Fruit fly (Drosophila melanogaster): ENCODE measurements around the gene Ku80.

Gene Ku80

DNA sequence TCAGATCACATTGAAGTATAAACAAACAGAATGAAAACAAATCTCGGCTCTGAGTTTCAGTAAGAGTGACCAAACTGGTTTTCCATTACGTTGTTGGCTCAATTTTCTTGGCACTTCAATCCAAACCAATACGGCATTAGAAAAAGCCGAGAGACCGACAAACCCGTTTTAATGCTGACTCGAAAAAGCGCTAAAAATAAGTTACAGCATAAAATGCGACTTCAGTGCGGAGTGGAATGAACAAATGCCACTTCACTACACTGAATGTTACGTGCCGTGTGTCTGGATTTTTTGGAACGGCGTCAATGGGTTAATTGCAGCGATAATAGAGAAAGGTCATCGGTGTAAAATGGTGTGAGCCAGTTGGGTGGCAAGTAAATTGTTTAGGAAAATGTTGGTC is 10.3 kb downstream of the Ku80 start:
- TF ChIP-seq D1 (tag; optimal IDR thresholded peaks at IDR 0.05), result no peak
- no peak for TF ChIP-seq Pif1B (GFP tag; optimal IDR thresholded peaks at IDR 0.05)
- TF ChIP-seq CG8301 (tag; optimal IDR thresholded peaks at IDR 0.05), result no peak
- TF ChIP-seq CG8159 (tag; optimal IDR thresholded peaks at IDR 0.05), result no peak
- TF ChIP-seq fd96Ca (GFP tag; IDR thresholded peaks at IDR 0.05), result no peak
- TF ChIP-seq Ets98B (GFP tag; IDR thresholded peaks at IDR 0.05), result no peak; the same call in 1 of the 2 replicates
- no peak for TF ChIP-seq CG13204 (GFP tag; optimal IDR thresholded peaks at IDR 0.05)
- TF ChIP-seq CG4496 (GFP tag; IDR thresholded peaks at IDR 0.05), result no peak
- TF ChIP-seq CG9948 (tag; optimal IDR thresholded peaks at IDR 0.05), result no peak
- TF ChIP-seq Pif1A (GFP tag; optimal IDR thresholded peaks at IDR 0.05), result no peak
- TF ChIP-seq gl (tag; optimal IDR thresholded peaks at IDR 0.05), result no peak
- TF ChIP-seq EcR (GFP tag; optimal IDR thresholded peaks at IDR 0.05), result no peak

DNA sequence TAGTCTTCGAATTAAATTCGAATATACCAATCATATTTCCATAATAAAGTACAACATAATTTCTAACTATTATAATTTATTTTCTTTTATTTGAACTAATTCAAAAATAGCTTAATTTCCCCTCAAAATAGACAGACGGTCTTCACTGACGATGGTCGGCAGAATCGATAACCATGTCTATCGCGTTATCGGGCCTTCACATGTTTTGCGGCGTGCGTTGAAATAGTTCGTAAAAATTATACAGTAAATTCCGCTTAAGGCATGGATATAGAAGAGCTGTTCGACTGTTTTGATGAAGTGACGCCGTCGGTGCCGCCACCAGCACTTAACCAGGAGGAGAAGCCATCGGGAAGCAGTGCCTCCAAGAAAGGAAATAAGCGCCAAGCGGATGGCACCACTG is 18.9 kb downstream of the Ku80 start, which contains the start of gene Mtr4:
Gene Mtr4, plus strand, starts transcription at position 168 of the 400 bp plus-strand sequence.
- TF ChIP-seq CG32121 (GFP tag; IDR thresholded peaks at IDR 0.05), result no peak
- no peak for TF ChIP-seq D1 (tag; optimal IDR thresholded peaks at IDR 0.05)
- TF ChIP-seq EcR (GFP tag; optimal IDR thresholded peaks at IDR 0.05), result no peak
- TF ChIP-seq CG17806 (tag; optimal IDR thresholded peaks at IDR 0.05), result no peak
- TF ChIP-seq CG8301 (tag; optimal IDR thresholded peaks at IDR 0.05), result no peak
- TF ChIP-seq CG14655 (GFP tag; optimal IDR thresholded peaks at IDR 0.05), result no peak
- no peak for TF ChIP-seq CG4496 (GFP tag; IDR thresholded peaks at IDR 0.05)
- no peak for TF ChIP-seq rn (GFP tag; IDR thresholded peaks at IDR 0.05)
- TF ChIP-seq CG10348 (GFP tag; IDR thresholded peaks at IDR 0.05), result no peak
- no peak for TF ChIP-seq gl (tag; optimal IDR thresholded peaks at IDR 0.05)
- no peak for TF ChIP-seq CG15710 (tag; optimal IDR thresholded peaks at IDR 0.05)
- no peak for TF ChIP-seq Pif1A (GFP tag; optimal IDR thresholded peaks at IDR 0.05)
- no peak for TF ChIP-seq CG13204 (GFP tag; optimal IDR thresholded peaks at IDR 0.05)
- no peak for TF ChIP-seq CG9948 (tag; optimal IDR thresholded peaks at IDR 0.05)
- TF ChIP-seq CG8159 (tag; optimal IDR thresholded peaks at IDR 0.05), result no peak
- TF ChIP-seq Snoo (tag; optimal IDR thresholded peaks at IDR 0.05), result no peak
- TF ChIP-seq CG34367 (tag; optimal IDR thresholded peaks at IDR 0.05), result no peak
- no peak for TF ChIP-seq Ets98B (GFP tag; IDR thresholded peaks at IDR 0.05)

DNA sequence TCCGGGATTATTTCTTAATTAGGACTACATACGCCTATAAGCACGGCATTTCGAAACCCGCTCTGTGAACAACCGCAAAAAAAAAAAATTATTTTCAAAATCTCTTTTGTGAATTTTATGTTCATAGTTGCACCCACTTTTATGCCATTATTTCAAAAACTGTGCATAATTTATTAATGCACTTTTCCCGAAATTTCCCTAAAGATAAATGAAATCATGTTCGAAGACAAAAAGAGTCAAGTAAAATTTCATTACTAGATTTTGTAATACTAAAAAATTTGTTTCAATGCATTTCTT is 19.8 kb downstream of the Ku80 start:
- TF ChIP-seq CG17806 (tag; optimal IDR thresholded peaks at IDR 0.05), result no peak
- TF ChIP-seq D1 (tag; optimal IDR thresholded peaks at IDR 0.05), result peak; percentile 47

DNA sequence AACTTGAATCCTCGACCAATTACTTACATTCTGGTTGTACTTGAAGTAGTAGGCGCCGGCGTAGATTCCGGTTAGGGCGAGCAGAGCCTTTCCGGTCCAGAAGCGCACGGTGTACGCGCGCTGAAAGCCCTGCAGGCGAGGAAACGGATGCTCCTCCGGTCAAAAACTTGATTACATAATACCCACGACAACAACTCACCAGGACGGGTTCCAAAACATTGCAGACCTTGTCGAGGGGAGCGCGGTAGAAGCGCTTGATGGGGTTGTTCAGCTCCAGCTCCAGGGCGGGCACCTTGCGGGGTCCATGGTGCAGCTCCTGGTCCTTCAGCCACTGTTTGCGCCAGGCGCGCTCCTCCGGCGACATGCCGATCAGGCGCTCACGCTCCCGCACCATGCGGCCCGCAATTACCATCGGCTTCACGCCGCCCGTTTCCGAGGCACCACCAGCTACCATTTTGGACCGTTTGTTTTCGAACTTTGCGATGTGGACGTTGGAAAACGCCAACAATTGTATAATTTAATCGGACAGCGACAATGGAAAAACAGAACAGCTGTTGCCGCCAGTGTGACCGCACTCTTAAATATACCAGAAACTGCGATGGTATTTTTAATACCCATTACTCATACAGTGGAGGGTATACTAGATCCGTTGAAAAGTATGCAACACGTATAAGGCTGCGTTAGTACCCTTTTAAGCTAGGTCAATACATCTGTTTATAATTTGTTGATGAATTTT is 20.3 kb downstream of the Ku80 start, which contains the start of gene ND-B17:
Gene ND-B17, minus strand, starts transcription at position 556 of the 736 bp plus-strand sequence.
- TF ChIP-seq rn (GFP tag; IDR thresholded peaks at IDR 0.05) (no peak), Ets98B (GFP tag; IDR thresholded peaks at IDR 0.05) (no peak), CG4496 (GFP tag; IDR thresholded peaks at IDR 0.05) (no peak; the same call in 1 of the 3 replicates), CG34367 (tag; optimal IDR thresholded peaks at IDR 0.05) (no peak), CG15710 (tag; optimal IDR thresholded peaks at IDR 0.05) (no peak), CG10348 (GFP tag; IDR thresholded peaks at IDR 0.05) (no peak), Snoo (tag; optimal IDR thresholded peaks at IDR 0.05) (peak; percentile 9), Pif1B (GFP tag; optimal IDR thresholded peaks at IDR 0.05) (no peak)

DNA sequence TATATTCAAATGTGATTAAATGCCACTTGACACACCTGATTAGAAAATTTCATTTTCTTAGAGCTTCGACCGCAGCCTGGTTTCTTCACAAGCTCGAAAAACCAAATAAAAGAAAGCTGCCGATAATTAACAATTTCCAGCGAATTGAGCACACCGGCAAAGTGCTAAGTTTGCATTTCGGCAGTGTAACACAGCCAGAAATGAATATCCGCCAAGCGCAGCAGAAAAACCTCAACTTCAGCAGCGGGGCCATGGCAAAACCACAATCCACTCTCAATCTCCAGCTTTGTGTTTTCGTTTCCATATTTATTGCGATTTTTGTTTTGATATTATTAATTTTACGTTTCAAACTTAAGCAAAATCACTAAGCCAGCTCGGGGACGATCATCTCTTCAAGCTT is 21.6 kb downstream of the Ku80 start:
- TF ChIP-seq CG17806 (tag; optimal IDR thresholded peaks at IDR 0.05) (no peak), rn (GFP tag; IDR thresholded peaks at IDR 0.05) (no peak), CG4496 (GFP tag; IDR thresholded peaks at IDR 0.05) (no peak), Ets98B (GFP tag; IDR thresholded peaks at IDR 0.05) (no peak), CG8159 (tag; optimal IDR thresholded peaks at IDR 0.05) (no peak), Pif1B (GFP tag; optimal IDR thresholded peaks at IDR 0.05) (no peak), CG32121 (GFP tag; IDR thresholded peaks at IDR 0.05) (no peak), gl (tag; optimal IDR thresholded peaks at IDR 0.05) (no peak), CG10348 (GFP tag; IDR thresholded peaks at IDR 0.05) (no peak), CG12605 (GFP tag; IDR thresholded peaks at IDR 0.05) (no peak), fd96Ca (GFP tag; IDR thresholded peaks at IDR 0.05) (no peak), Snoo (tag; optimal IDR thresholded peaks at IDR 0.05) (no peak), D1 (tag; optimal IDR thresholded peaks at IDR 0.05) (no peak), Pif1A (GFP tag; optimal IDR thresholded peaks at IDR 0.05) (no peak)

DNA sequence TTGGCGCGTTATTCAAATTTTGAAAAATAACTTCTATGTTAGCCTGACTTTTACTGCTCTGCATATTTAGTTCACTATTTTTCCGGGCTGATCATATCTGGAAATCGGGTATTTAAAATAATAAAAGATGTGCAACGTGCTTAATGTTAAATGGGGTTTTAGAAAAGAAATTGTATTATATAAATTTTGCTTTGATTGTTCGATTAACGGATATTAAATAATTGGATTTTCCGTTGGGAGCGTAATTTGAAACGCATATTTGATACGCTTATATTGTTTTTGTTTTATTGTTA is 22.8 kb downstream of the Ku80 start:
- no peak for TF ChIP-seq gl (tag; optimal IDR thresholded peaks at IDR 0.05)
- no peak for TF ChIP-seq CG17806 (tag; optimal IDR thresholded peaks at IDR 0.05)
- TF ChIP-seq CG15710 (tag; optimal IDR thresholded peaks at IDR 0.05), result no peak
- no peak for TF ChIP-seq CG8159 (tag; optimal IDR thresholded peaks at IDR 0.05)
- no peak for TF ChIP-seq CG8301 (tag; optimal IDR thresholded peaks at IDR 0.05)
- TF ChIP-seq Pif1A (GFP tag; optimal IDR thresholded peaks at IDR 0.05), result no peak
- TF ChIP-seq CG4496 (GFP tag; IDR thresholded peaks at IDR 0.05), result no peak
- TF ChIP-seq D1 (tag; optimal IDR thresholded peaks at IDR 0.05), result no peak
- TF ChIP-seq EcR (GFP tag; optimal IDR thresholded peaks at IDR 0.05), result no peak
- no peak for TF ChIP-seq CG13204 (GFP tag; optimal IDR thresholded peaks at IDR 0.05)
- TF ChIP-seq CG10348 (GFP tag; IDR thresholded peaks at IDR 0.05), result no peak
- TF ChIP-seq Snoo (tag; optimal IDR thresholded peaks at IDR 0.05), result no peak
- no peak for TF ChIP-seq fd96Ca (GFP tag; IDR thresholded peaks at IDR 0.05)
- no peak for TF ChIP-seq CG14655 (GFP tag; optimal IDR thresholded peaks at IDR 0.05)
- TF ChIP-seq Pif1B (GFP tag; optimal IDR thresholded peaks at IDR 0.05), result no peak
- TF ChIP-seq rn (GFP tag; IDR thresholded peaks at IDR 0.05), result no peak
- TF ChIP-seq CG34367 (tag; optimal IDR thresholded peaks at IDR 0.05), result no peak
